Worm (Caenorhabditis elegans) whole organism, L4/young adult: ENCODE measurements around the gene D1054.3.

Source experiments
- dao-5 ChIP-seq: sonication (generic microtip); optimal IDR thresholded peaks from 2 replicates; lab custom pipeline; 2016; ENCODE audit warnings: missing genotype, missing genetic modification characterization, moderate library complexity, missing compliant biosample characterization
- him-1 ChIP-seq: sonication (generic microtip); optimal IDR thresholded peaks from 2 replicates; lab custom pipeline; 2016; ENCODE audit warnings: missing genotype, missing genetic modification reagents, missing genetic modification characterization, missing compliant biosample characterization

DNA sequence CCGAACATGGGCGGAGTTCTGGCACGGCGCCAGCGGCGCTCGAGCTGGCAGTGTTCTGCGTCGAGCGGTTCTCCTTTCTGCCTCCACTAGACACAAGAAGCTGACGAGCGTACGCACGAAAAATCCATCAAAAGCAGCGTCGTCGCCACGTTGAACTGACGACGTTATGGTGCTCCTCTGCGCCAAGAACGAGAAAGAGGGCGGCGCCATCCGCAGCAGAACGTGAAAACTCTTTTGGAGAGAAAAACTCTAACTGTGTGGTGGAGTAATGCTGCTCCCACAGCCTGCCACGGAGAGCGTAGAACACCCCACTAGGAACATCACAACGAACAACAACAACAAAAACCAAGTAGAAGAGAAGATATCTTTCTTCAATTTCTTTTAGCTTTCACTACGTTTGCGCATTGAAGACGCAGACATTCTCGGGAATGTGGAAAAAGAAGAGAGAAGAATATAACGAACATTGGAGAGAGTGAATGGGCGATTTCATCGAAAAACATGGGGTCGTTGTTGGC, 49.3 kb upstream of the D1054.3 start:
- TF ChIP-seq him-1 (tag; lab: Kevin White, UChicago) (peak; percentile 39), dao-5 (tag; lab: Kevin White, UChicago) (no peak)
